Fruit fly (Drosophila melanogaster) whole organism, embryonic: Measurements from ENCODE around the gene CG6972.

ENCODE experiments used
- Bgb ChIP-seq: fragments of 200-800 bp; sonication (Bioruptor generic); IDR thresholded peaks from 2 replicates; pipeline ENCODE4 v1.3.6; 2022; ENCODE audit warnings: missing biosample characterization, missing genetic modification characterization; ENCODE audit not compliant: partially characterized antibody
- CG10274 ChIP-seq: fragments of 200-800 bp; sonication (Bioruptor generic); optimal IDR thresholded peaks from 3 replicates; lab custom pipeline; 2017; ENCODE audit warnings: missing biosample characterization, mild to moderate bottlenecking, missing genetic modification characterization
- CG10979 ChIP-seq: fragments of 200-800 bp; sonication (Bioruptor generic); optimal IDR thresholded peaks from 2 replicates; lab custom pipeline; 2018; ENCODE audit warnings: missing biosample characterization, mild to moderate bottlenecking, missing genetic modification characterization, moderate library complexity
- CG11560 ChIP-seq: fragments of 200-800 bp; sonication (Bioruptor generic); IDR thresholded peaks from 3 replicates; pipeline ENCODE4 v1.3.6; 2022; ENCODE audit warnings: missing biosample characterization, missing genetic modification characterization
- CG11696 ChIP-seq: fragments of 200-800 bp; sonication (Bioruptor generic); IDR thresholded peaks from 2 replicates; pipeline ENCODE4 v1.3.6; 2022; ENCODE audit warnings: missing biosample characterization, missing genetic modification characterization
- CG12391 ChIP-seq: fragments of 200-800 bp; sonication (Bioruptor generic); optimal IDR thresholded peaks from 3 replicates; lab custom pipeline; 2018; ENCODE audit warnings: missing biosample characterization, mild to moderate bottlenecking, missing genetic modification characterization, moderate library complexity
- CG17328 ChIP-seq: fragments of 200-800 bp; sonication (Bioruptor generic); IDR thresholded peaks from 2 replicates; pipeline ENCODE4 v1.3.6; 2022; ENCODE audit warnings: missing biosample characterization, missing genetic modification characterization
- CG2116 ChIP-seq: fragments of 200-800 bp; sonication (Bioruptor generic); optimal IDR thresholded peaks from 3 replicates; lab custom pipeline; 2018; ENCODE audit warnings: missing biosample characterization, mild to moderate bottlenecking, missing genetic modification characterization
- CG2678 ChIP-seq: fragments of 200-800 bp; sonication (Bioruptor generic); optimal IDR thresholded peaks from 3 replicates; lab custom pipeline; 2019; ENCODE audit warnings: missing biosample characterization, mild to moderate bottlenecking, missing genetic modification characterization, moderate library complexity
- CG2712 ChIP-seq: fragments of 200-800 bp; optimal IDR thresholded peaks from 3 replicates; lab custom pipeline; 2019; ENCODE audit warnings: missing biosample characterization, mild to moderate bottlenecking, missing genetic modification characterization, moderate library complexity
- CG30020 ChIP-seq: fragments of 200-800 bp; optimal IDR thresholded peaks from 2 replicates; lab custom pipeline; 2019; ENCODE audit warnings: missing biosample characterization, mild to moderate bottlenecking, missing genetic modification characterization, moderate library complexity
- CG31224 ChIP-seq: fragments of 200-800 bp; sonication (Bioruptor generic); IDR thresholded peaks from 2 replicates; pipeline ENCODE4 v1.3.6; 2022; ENCODE audit warnings: missing biosample characterization, missing genetic modification characterization
- CG3163 ChIP-seq: fragments of 200-800 bp; sonication (Bioruptor generic); optimal IDR thresholded peaks from 3 replicates; lab custom pipeline; 2016; ENCODE audit warnings: missing biosample characterization, missing genetic modification characterization
- CG32532 ChIP-seq: fragments of 200-800 bp; sonication (Bioruptor generic); IDR thresholded peaks from 2 replicates; pipeline ENCODE4 v1.3.6; 2022; ENCODE audit warnings: missing biosample characterization, missing genetic modification characterization
- CG6791 ChIP-seq: fragments of 200-800 bp; sonication (Bioruptor generic); IDR thresholded peaks from 3 replicates; pipeline ENCODE4 v1.3.6; 2022; ENCODE audit warnings: missing biosample characterization, missing genetic modification characterization; ENCODE audit not compliant: partially characterized antibody
- CG7786 ChIP-seq: fragments of 200-800 bp; sonication (Bioruptor generic); optimal IDR thresholded peaks from 2 replicates; lab custom pipeline; 2016; ENCODE audit warnings: missing biosample characterization, missing genetic modification characterization
- CG7963 ChIP-seq: fragments of 200-800 bp; sonication (Bioruptor generic); IDR thresholded peaks from 3 replicates; pipeline ENCODE4 v1.3.6; 2022; ENCODE audit warnings: missing biosample characterization, missing genetic modification characterization; ENCODE audit not compliant: partially characterized antibody
- CG8388 ChIP-seq: fragments of 200-800 bp; sonication (Bioruptor generic); optimal IDR thresholded peaks from 2 replicates; lab custom pipeline; 2019; ENCODE audit warnings: missing biosample characterization, mild to moderate bottlenecking, missing genetic modification characterization, moderate library complexity
- CG9817 ChIP-seq: fragments of 200-800 bp; sonication (Bioruptor generic); optimal IDR thresholded peaks from 2 replicates; lab custom pipeline; 2018; ENCODE audit warnings: missing biosample characterization, mild to moderate bottlenecking, missing genetic modification characterization, moderate library complexity
- Dek ChIP-seq: fragments of 200-800 bp; sonication (Bioruptor generic); optimal IDR thresholded peaks from 3 replicates; lab custom pipeline; 2019; ENCODE audit warnings: missing biosample characterization, mild to moderate bottlenecking, missing genetic modification characterization, moderate library complexity
- Doc2 ChIP-seq: fragments of 200-800 bp; sonication (Bioruptor generic); IDR thresholded peaks from 2 replicates; pipeline ENCODE4 v1.3.6; 2022; ENCODE audit warnings: missing biosample characterization, missing genetic modification characterization
- HLH54F ChIP-seq: fragments of 200-800 bp; sonication (Bioruptor generic); optimal IDR thresholded peaks from 3 replicates; lab custom pipeline; 2016; ENCODE audit warnings: missing biosample characterization, missing genetic modification characterization
- HmgZ ChIP-seq: fragments of 200-800 bp; sonication (Bioruptor generic); optimal IDR thresholded peaks from 2 replicates; lab custom pipeline; 2018; ENCODE audit warnings: missing biosample characterization, mild to moderate bottlenecking, missing genetic modification characterization
- Jarid2 ChIP-seq: fragments of 200-800 bp; sonication (Bioruptor generic); optimal IDR thresholded peaks from 3 replicates; lab custom pipeline; 2017; ENCODE audit warnings: mild to moderate bottlenecking, missing biosample characterization, missing genetic modification reagents, missing genetic modification characterization
- Kr ChIP-seq: fragments of 200-800 bp; sonication (Bioruptor generic); optimal IDR thresholded peaks from 2 replicates; lab custom pipeline; 2017; ENCODE audit warnings: missing biosample characterization, mild to moderate bottlenecking, missing genetic modification characterization
- Mrtf ChIP-seq: fragments of 200-800 bp; sonication (Bioruptor generic); IDR thresholded peaks from 3 replicates; pipeline ENCODE4 v1.3.6; 2022; ENCODE audit warnings: missing biosample characterization, missing genetic modification characterization
- Nf-YC ChIP-seq: fragments of 200-800 bp; optimal IDR thresholded peaks from 3 replicates; lab custom pipeline; 2019; ENCODE audit warnings: missing biosample characterization, mild to moderate bottlenecking, missing genetic modification characterization, moderate library complexity
- Trl ChIP-seq, 3 experiments: fragments of >200 bp in 2 of 3; fragments of 200-800 bp in 1 of 3; sonication (Bioruptor generic) in 1 of 3; optimal IDR thresholded peaks; 2 replicates in 1 of 3; 3 replicates in 2 of 3; lab custom pipeline; 2016 to 2017; ENCODE audit warnings: missing biosample characterization in 1 of 3, missing genetic modification characterization in 1 of 3
- ci ChIP-seq: fragments of 200-800 bp; sonication (Bioruptor generic); IDR thresholded peaks from 3 replicates; pipeline ENCODE4 v1.3.6; 2022; ENCODE audit warnings: missing biosample characterization, missing genetic modification characterization
- crc ChIP-seq: fragments of 200-800 bp; sonication (Bioruptor generic); optimal IDR thresholded peaks from 2 replicates; lab custom pipeline; 2016; ENCODE audit warnings: missing biosample characterization, missing genetic modification characterization
- dimm ChIP-seq: fragments of 200-800 bp; sonication (Bioruptor generic); IDR thresholded peaks from 2 replicates; pipeline ENCODE4 v1.3.6; 2022; ENCODE audit warnings: missing biosample characterization, missing genetic modification characterization
- grn ChIP-seq: fragments of 200-800 bp; sonication (Bioruptor generic); optimal IDR thresholded peaks from 3 replicates; lab custom pipeline; 2017; ENCODE audit warnings: missing biosample characterization, missing genetic modification characterization
- gsb-n ChIP-seq: fragments of 200-800 bp; sonication (Bioruptor generic); optimal IDR thresholded peaks from 3 replicates; lab custom pipeline; 2018; ENCODE audit warnings: missing biosample characterization, mild to moderate bottlenecking, missing genetic modification characterization
- hbn ChIP-seq: fragments of 200-800 bp; sonication (Bioruptor generic); IDR thresholded peaks from 2 replicates; pipeline ENCODE4 v1.3.6; 2022; ENCODE audit warnings: missing biosample characterization, missing genetic modification characterization; ENCODE audit not compliant: partially characterized antibody
- knrl ChIP-seq: fragments of 200-800 bp; sonication (Bioruptor generic); IDR thresholded peaks from 3 replicates; pipeline ENCODE4 v1.3.6; 2022; ENCODE audit warnings: missing biosample characterization, missing genetic modification characterization; ENCODE audit not compliant: partially characterized antibody
- peb ChIP-seq: fragments of 200-800 bp; sonication (Bioruptor generic); IDR thresholded peaks from 2 replicates; pipeline ENCODE4 v1.3.6; 2022; ENCODE audit warnings: missing biosample characterization, missing genetic modification characterization
- pho ChIP-seq: fragments of 200-800 bp; sonication (Bioruptor generic); optimal IDR thresholded peaks from 2 replicates; lab custom pipeline; 2016; ENCODE audit warnings: missing biosample characterization, missing genetic modification characterization
- rib ChIP-seq: fragments of 200-800 bp; sonication (Bioruptor generic); IDR thresholded peaks from 2 replicates; pipeline ENCODE4 v1.3.6; 2022; ENCODE audit warnings: missing biosample characterization, missing genetic modification characterization
- ro ChIP-seq: fragments of 200-800 bp; sonication (Bioruptor generic); IDR thresholded peaks from 2 replicates; pipeline ENCODE4 v1.3.6; 2022; ENCODE audit warnings: missing biosample characterization, missing genetic modification characterization
- sqz ChIP-seq: fragments of 200-800 bp; sonication (Bioruptor generic); optimal IDR thresholded peaks from 3 replicates; lab custom pipeline; 2018; ENCODE audit warnings: missing biosample characterization, mild to moderate bottlenecking, missing genetic modification characterization
- ssp ChIP-seq: fragments of 200-800 bp; sonication (Bioruptor generic); IDR thresholded peaks from 2 replicates; pipeline ENCODE4 v1.3.6; 2022; ENCODE audit warnings: missing biosample characterization, missing genetic modification characterization
- sug ChIP-seq: fragments of 200-800 bp; optimal IDR thresholded peaks from 2 replicates; lab custom pipeline; 2019; ENCODE audit warnings: missing biosample characterization, mild to moderate bottlenecking, missing genetic modification characterization, moderate library complexity
- tap ChIP-seq: fragments of 200-800 bp; optimal IDR thresholded peaks from 3 replicates; lab custom pipeline; 2019; ENCODE audit warnings: missing biosample characterization, mild to moderate bottlenecking, missing genetic modification characterization, moderate library complexity
- tio ChIP-seq: fragments of 200-800 bp; sonication (Bioruptor generic); optimal IDR thresholded peaks from 2 replicates; lab custom pipeline; 2017; ENCODE audit warnings: missing biosample characterization, missing genetic modification characterization, inconsistent platforms
- vnd ChIP-seq: fragments of 200-800 bp; sonication (Bioruptor generic); IDR thresholded peaks from 3 replicates; pipeline ENCODE4 v1.3.6; 2022; ENCODE audit warnings: missing biosample characterization, missing genetic modification characterization; ENCODE audit not compliant: partially characterized antibody
- wek ChIP-seq: fragments of 200-800 bp; sonication (Bioruptor generic); optimal IDR thresholded peaks from 3 replicates; lab custom pipeline; 2018; ENCODE audit warnings: missing biosample characterization, mild to moderate bottlenecking, missing genetic modification characterization, moderate library complexity
- zen ChIP-seq: fragments of 200-800 bp; sonication (Bioruptor generic); optimal IDR thresholded peaks from 3 replicates; lab custom pipeline; 2018; ENCODE audit warnings: missing biosample characterization, mild to moderate bottlenecking, missing genetic modification characterization, moderate library complexity
- zen2 ChIP-seq: fragments of 200-800 bp; sonication (Bioruptor generic); IDR thresholded peaks from 3 replicates; pipeline ENCODE4 v1.3.6; 2022; ENCODE audit warnings: missing biosample characterization, missing genetic modification characterization; ENCODE audit not compliant: partially characterized antibody

CG6972 gene

DNA sequence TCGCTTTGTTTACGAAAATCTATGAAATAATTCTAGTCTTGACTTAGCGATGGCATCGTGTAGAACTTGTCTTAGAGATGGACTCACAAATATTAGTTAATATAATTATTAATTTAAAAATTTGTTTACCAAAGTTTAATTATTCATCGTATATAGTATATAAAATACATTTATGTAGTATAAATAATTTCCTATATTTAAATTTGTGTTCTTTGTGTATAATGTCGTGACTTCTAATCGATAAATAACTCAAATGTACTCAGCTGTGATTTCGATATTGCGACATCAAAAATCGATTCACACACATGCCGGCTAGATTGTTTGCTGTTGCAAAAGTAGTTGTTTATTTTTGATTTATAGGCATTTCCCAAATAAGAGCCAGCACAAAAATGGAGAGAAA lies 11.5 kb upstream of the CG6972 start, which contains the start of the genes wfs1 and Nup133 (continued):
- peak; percentile 80 for TF ChIP-seq CG8388
- peak; percentile 71 for TF ChIP-seq Dek (tag; lab: Kevin White, UChicago)
- peak; percentile 92 for TF ChIP-seq hbn
- TF ChIP-seq wek (GFP tag; lab: Kevin White, UChicago): no peak
- peak; percentile 88 for TF ChIP-seq CG2678
- no peak for TF ChIP-seq tio (GFP tag; lab: Kevin White, UChicago)
- TF ChIP-seq crc (GFP tag; lab: Kevin White, UChicago): no peak
- no peak for TF ChIP-seq rib (GFP tag; lab: Robert Waterston, UW)
- TF ChIP-seq gsb-n (tag; lab: Kevin White, UChicago): peak; percentile 78
- peak; percentile 80 for TF ChIP-seq tap
- no peak for TF ChIP-seq sqz (GFP tag; lab: Kevin White, UChicago)
- no peak for TF ChIP-seq Mrtf (GFP tag; lab: Robert Waterston, UW)
- TF ChIP-seq zen (tag; lab: Kevin White, UChicago): peak; percentile 86
- TF ChIP-seq CG2116 (GFP tag; lab: Kevin White, UChicago): peak; percentile 88
- peak; percentile 94 for TF ChIP-seq CG12391
- TF ChIP-seq ci: 0 out of 3 replicates have a peak, but pooled peaks have one; percentile 16
- TF ChIP-seq CG11560 (tag; lab: Robert Waterston, UW): no peak; the same call in 2 of the 3 replicates
- TF ChIP-seq CG10979 (tag; lab: Kevin White, UChicago): peak; percentile 83
- TF ChIP-seq Doc2: no peak
- no peak for TF ChIP-seq dimm (GFP tag; lab: Robert Waterston, UW)
- no peak for TF ChIP-seq peb (GFP tag; lab: Robert Waterston, UW)
- no peak for TF ChIP-seq CG7786 (GFP tag; lab: Kevin White, UChicago)
- TF ChIP-seq ro (GFP tag; lab: Robert Waterston, UW): no peak
- TF ChIP-seq ssp: peak; percentile 45; the same call in 1 of the 2 replicates
- TF ChIP-seq pho (GFP tag; lab: Kevin White, UChicago): no peak
- no peak for TF ChIP-seq CG30020 (tag; lab: Kevin White, UChicago)
- TF ChIP-seq zen2 (GFP tag; lab: Robert Waterston, UW): peak; percentile 58; the same call in 1 of the 3 replicates
- no peak for TF ChIP-seq HLH54F (GFP tag; lab: Kevin White, UChicago)
- no peak for TF ChIP-seq Nf-YC
- no peak for TF ChIP-seq Jarid2
- TF ChIP-seq, all 482 proteins: peak for 234

DNA sequence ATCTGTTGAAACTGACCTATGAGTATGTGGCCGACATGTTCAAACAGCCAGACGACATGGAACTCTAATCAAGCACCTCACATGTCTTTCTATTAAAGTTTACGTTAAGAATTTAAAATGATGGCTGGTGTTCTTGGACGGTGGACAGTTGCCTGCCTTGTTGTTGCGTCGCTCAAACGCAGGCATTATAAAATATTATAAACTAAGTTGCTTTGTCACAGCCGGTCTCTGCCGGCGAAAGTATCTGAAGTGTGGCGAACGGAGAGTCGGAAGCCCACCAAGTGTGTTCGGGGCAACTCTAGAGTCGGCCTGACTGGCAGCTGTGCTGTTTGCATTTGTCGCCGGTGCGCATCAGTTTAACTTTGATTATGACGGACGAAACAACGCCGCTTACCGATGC lies 7.1 kb upstream of the CG6972 start, which contains the start of gene cd:
cd (plus strand) TSS at position 301 of the 400 bp plus-strand sequence.
- TF ChIP-seq CG9817 (tag; lab: Kevin White, UChicago) (no peak), CG7963 (GFP tag; lab: Robert Waterston, UW) (no peak)
- TF ChIP-seq, all 482 proteins: peak for 0

DNA sequence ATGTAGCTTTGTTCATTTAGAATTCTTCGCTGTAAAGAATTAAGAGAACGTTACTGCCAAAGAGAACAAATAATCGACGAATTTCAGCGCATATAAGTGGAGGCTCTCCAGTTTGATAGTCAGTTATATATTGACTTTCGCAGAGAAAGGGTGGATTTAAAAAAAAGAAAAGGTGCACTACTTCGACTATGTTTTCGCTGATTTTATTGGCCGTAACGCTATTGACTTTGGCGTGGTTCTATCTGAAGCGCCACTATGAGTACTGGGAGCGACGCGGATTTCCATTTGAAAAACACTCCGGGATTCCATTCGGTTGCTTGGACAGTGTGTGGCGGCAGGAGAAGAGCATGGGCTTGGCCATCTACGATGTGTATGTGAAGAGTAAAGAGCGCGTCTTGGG lies 3.6 kb upstream of the CG6972 start, which contains the start of gene Cyp6d4:
Cyp6d4 (plus strand) TSS at position 112 of the 400 bp plus-strand sequence.
- TF ChIP-seq sug (tag; lab: Kevin White, UChicago) (no peak), CG32532 (0 out of 2 replicates have a peak, but pooled peaks have one; percentile 29), grn (GFP tag; lab: Kevin White, UChicago) (no peak), CG10274 (GFP tag; lab: Kevin White, UChicago) (no peak), CG31224 (GFP tag; lab: Robert Waterston, UW) (no peak), CG3163 (GFP tag; lab: Kevin White, UChicago) (peak; percentile 82), Mrtf (GFP tag; lab: Robert Waterston, UW) (no peak), CG17328 (GFP tag; lab: Robert Waterston, UW) (no peak), peb (GFP tag; lab: Robert Waterston, UW) (no peak), Doc2 (no peak), CG2712 (tag; lab: Kevin White, UChicago) (no peak), Bgb (no peak), Kr (no peak), vnd (no peak), CG11696 (GFP tag; lab: Robert Waterston, UW) (no peak), ci (no peak), Trl (optimal IDR thresholded peaks at IDR 0.05; lab: Kevin White, UChicago) (peak in 1 of 2 experiments; percentile 19), Trl (GFP tag; optimal IDR thresholded peaks at IDR 0.05; lab: Kevin White, UChicago) (no peak), CG6791 (no peak), knrl (GFP tag; lab: Robert Waterston, UW) (no peak), HmgZ (tag; lab: Kevin White, UChicago) (no peak)
